Fruit fly (Drosophila melanogaster) whole organism, embryonic: ENCODE data around the gene CG31636.

Source experiments
- Ada2b ChIP-seq: fragments of 200-800 bp; sonication (Bioruptor generic); IDR thresholded peaks from 2 replicates; pipeline ENCODE4 v1.3.6; 2022; ENCODE audit warnings: missing biosample characterization, missing genetic modification characterization
- Aef1 ChIP-seq: fragments of 200-800 bp; sonication (Bioruptor generic); IDR thresholded peaks from 3 replicates; pipeline ENCODE4 v1.3.6; 2022; ENCODE audit warnings: missing biosample characterization, missing genetic modification characterization
- Atf-2 ChIP-seq: fragments of 200-800 bp; sonication (Bioruptor generic); optimal IDR thresholded peaks from 2 replicates; lab custom pipeline; 2016; ENCODE audit warnings: missing biosample characterization, missing genetic modification characterization
- Atf6 ChIP-seq: fragments of 200-800 bp; sonication (Bioruptor generic); IDR thresholded peaks from 2 replicates; pipeline ENCODE4 v1.3.6; 2022; ENCODE audit warnings: missing biosample characterization, missing genetic modification characterization
- C15 ChIP-seq: fragments of 200-800 bp; sonication (Bioruptor generic); IDR thresholded peaks from 3 replicates; pipeline ENCODE4 v1.3.6; 2022; ENCODE audit warnings: missing biosample characterization, missing genetic modification characterization
- CG11398 ChIP-seq: fragments of 200-800 bp; sonication (Bioruptor generic); optimal IDR thresholded peaks from 2 replicates; lab custom pipeline; 2016; ENCODE audit warnings: missing biosample characterization, missing genetic modification characterization
- CG12299 ChIP-seq: fragments of 200-800 bp; sonication (Bioruptor generic); optimal IDR thresholded peaks from 2 replicates; lab custom pipeline; 2018; ENCODE audit warnings: missing biosample characterization, mild to moderate bottlenecking, missing genetic modification characterization
- CG12744 ChIP-seq: fragments of 200-800 bp; sonication (Bioruptor generic); optimal IDR thresholded peaks from 2 replicates; lab custom pipeline; 2016; ENCODE audit warnings: missing biosample characterization, missing genetic modification characterization
- CG14965 ChIP-seq: fragments of 200-800 bp; sonication (Bioruptor generic); optimal IDR thresholded peaks from 2 replicates; lab custom pipeline; 2016; ENCODE audit warnings: missing biosample characterization, missing genetic modification characterization, borderline replicate concordance
- CG1602 ChIP-seq: fragments of 200-800 bp; sonication (Bioruptor generic); optimal IDR thresholded peaks from 3 replicates; lab custom pipeline; 2016; ENCODE audit warnings: missing biosample characterization, missing genetic modification characterization
- CG16863 ChIP-seq: fragments of 200-800 bp; sonication (Bioruptor generic); optimal IDR thresholded peaks from 3 replicates; lab custom pipeline; 2016; ENCODE audit warnings: missing biosample characterization, missing genetic modification characterization
- CG17912 ChIP-seq: fragments of 200-800 bp; sonication (Bioruptor generic); optimal IDR thresholded peaks from 2 replicates; lab custom pipeline; 2018; ENCODE audit warnings: missing biosample characterization, mild to moderate bottlenecking, missing genetic modification characterization
- CG2889 ChIP-seq: fragments of 200-800 bp; sonication (Bioruptor generic); IDR thresholded peaks from 3 replicates; pipeline ENCODE4 v1.3.6; 2022; ENCODE audit warnings: missing biosample characterization, missing genetic modification characterization
- CG31441 ChIP-seq: fragments of 200-800 bp; sonication (Bioruptor generic); IDR thresholded peaks from 2 replicates; pipeline ENCODE4 v1.3.6; 2022; ENCODE audit warnings: missing biosample characterization, missing genetic modification characterization
- CG3163 ChIP-seq: fragments of 200-800 bp; sonication (Bioruptor generic); optimal IDR thresholded peaks from 3 replicates; lab custom pipeline; 2016; ENCODE audit warnings: missing biosample characterization, missing genetic modification characterization
- CG42726 ChIP-seq: fragments of 200-800 bp; sonication (Bioruptor generic); IDR thresholded peaks from 2 replicates; pipeline ENCODE4 v1.3.6; 2022; ENCODE audit warnings: missing biosample characterization, missing genetic modification characterization; ENCODE audit not compliant: partially characterized antibody
- CG4328 ChIP-seq: fragments of 200-800 bp; sonication (Bioruptor generic); optimal IDR thresholded peaks from 3 replicates; lab custom pipeline; 2017; ENCODE audit warnings: missing biosample characterization, missing genetic modification reagents, missing genetic modification characterization
- CG4360 ChIP-seq: fragments of 200-800 bp; sonication (Bioruptor generic); IDR thresholded peaks from 2 replicates; pipeline ENCODE4 v1.3.6; 2022; ENCODE audit warnings: missing biosample characterization, missing genetic modification characterization
- CG6254 ChIP-seq: fragments of 200-800 bp; sonication (Bioruptor generic); optimal IDR thresholded peaks from 3 replicates; lab custom pipeline; 2017; ENCODE audit warnings: mild to moderate bottlenecking, missing biosample characterization, missing genetic modification reagents, missing genetic modification characterization
- CG7372 ChIP-seq: fragments of 200-800 bp; sonication (Bioruptor generic); IDR thresholded peaks from 2 replicates; pipeline ENCODE4 v1.3.6; 2022; ENCODE audit warnings: missing biosample characterization, missing genetic modification characterization
- Dad ChIP-seq: fragments of 200-800 bp; sonication (Bioruptor generic); optimal IDR thresholded peaks from 3 replicates; lab custom pipeline; 2016; ENCODE audit warnings: missing biosample characterization, missing genetic modification characterization
- Lhr ChIP-seq: fragments of 200-800 bp; sonication (Bioruptor generic); optimal IDR thresholded peaks from 3 replicates; lab custom pipeline; 2017; ENCODE audit warnings: mild to moderate bottlenecking, missing biosample characterization, missing genetic modification reagents, missing genetic modification characterization
- Mrtf ChIP-seq: fragments of 200-800 bp; sonication (Bioruptor generic); IDR thresholded peaks from 3 replicates; pipeline ENCODE4 v1.3.6; 2022; ENCODE audit warnings: missing biosample characterization, missing genetic modification characterization
- Neu2 ChIP-seq: fragments of 200-800 bp; sonication (Bioruptor generic); optimal IDR thresholded peaks from 3 replicates; lab custom pipeline; 2016; ENCODE audit warnings: missing biosample characterization, missing genetic modification characterization, borderline replicate concordance
- Opbp ChIP-seq: fragments of 200-800 bp; sonication (Bioruptor generic); IDR thresholded peaks from 3 replicates; pipeline ENCODE4 v1.3.6; 2022; ENCODE audit warnings: missing biosample characterization, missing genetic modification characterization; ENCODE audit not compliant: partially characterized antibody
- PHDP ChIP-seq: fragments of 200-800 bp; sonication (Bioruptor generic); optimal IDR thresholded peaks from 3 replicates; lab custom pipeline; 2018; ENCODE audit warnings: missing biosample characterization, mild to moderate bottlenecking, missing genetic modification characterization, moderate library complexity
- Side ChIP-seq: fragments of 200-800 bp; sonication (Bioruptor generic); optimal IDR thresholded peaks from 2 replicates; lab custom pipeline; 2016; ENCODE audit warnings: missing biosample characterization, missing genetic modification characterization
- Six4 ChIP-seq: fragments of 200-800 bp; sonication (Bioruptor generic); optimal IDR thresholded peaks from 2 replicates; lab custom pipeline; 2016; ENCODE audit warnings: missing biosample characterization, missing genetic modification characterization
- Sry-δ ChIP-seq: fragments of 200-800 bp; sonication (Bioruptor generic); optimal IDR thresholded peaks from 2 replicates; lab custom pipeline; 2016; ENCODE audit warnings: missing biosample characterization, missing genetic modification characterization
- TFAM ChIP-seq: fragments of 200-800 bp; sonication (Bioruptor generic); optimal IDR thresholded peaks from 2 replicates; lab custom pipeline; 2017; ENCODE audit warnings: missing biosample characterization, missing genetic modification characterization, inconsistent platforms
- Usf ChIP-seq: fragments of 200-800 bp; sonication (Bioruptor generic); optimal IDR thresholded peaks from 2 replicates; lab custom pipeline; 2017; ENCODE audit warnings: missing genotype, missing biosample characterization, missing genetic modification characterization
- abd-A ChIP-seq: fragments of 200-800 bp; sonication (Bioruptor generic); optimal IDR thresholded peaks from 3 replicates; lab custom pipeline; 2019; ENCODE audit warnings: missing biosample characterization, mild to moderate bottlenecking, missing genetic modification characterization, moderate library complexity
- btn ChIP-seq: fragments of 200-800 bp; sonication (Bioruptor generic); optimal IDR thresholded peaks from 2 replicates; lab custom pipeline; 2016; ENCODE audit warnings: missing biosample characterization, missing genetic modification characterization
- cato ChIP-seq: fragments of 200-800 bp; sonication (Bioruptor generic); optimal IDR thresholded peaks from 2 replicates; lab custom pipeline; 2016; ENCODE audit warnings: missing biosample characterization, missing genetic modification characterization, borderline replicate concordance
- chn ChIP-seq: fragments of 200-800 bp; sonication (Bioruptor generic); optimal IDR thresholded peaks from 2 replicates; lab custom pipeline; 2016; ENCODE audit warnings: missing biosample characterization, missing genetic modification characterization
- corto ChIP-seq: fragments of 200-800 bp; sonication (Bioruptor generic); optimal IDR thresholded peaks from 2 replicates; lab custom pipeline; 2016; ENCODE audit warnings: missing biosample characterization, mild to moderate bottlenecking, missing genetic modification characterization, moderate library complexity
- esg ChIP-seq: fragments of 200-800 bp; sonication (Bioruptor generic); conservative IDR thresholded peaks from 2 replicates; pipeline ENCODE4 v1.3.6; 2022; ENCODE audit warnings: missing biosample characterization, missing genetic modification characterization
- fd96Cb ChIP-seq: fragments of 200-800 bp; sonication (Bioruptor generic); optimal IDR thresholded peaks from 2 replicates; lab custom pipeline; 2018; ENCODE audit warnings: missing biosample characterization, mild to moderate bottlenecking, missing genetic modification characterization, moderate library complexity
- fu2 ChIP-seq: fragments of 200-800 bp; sonication (Bioruptor generic); optimal IDR thresholded peaks from 2 replicates; lab custom pipeline; 2016; ENCODE audit warnings: missing biosample characterization, missing genetic modification characterization
- klu ChIP-seq: fragments of 200-800 bp; sonication (Bioruptor generic); IDR thresholded peaks from 2 replicates; pipeline ENCODE4 v1.3.6; 2022; ENCODE audit warnings: missing biosample characterization, missing genetic modification characterization
- knrl ChIP-seq: fragments of 200-800 bp; sonication (Bioruptor generic); IDR thresholded peaks from 3 replicates; pipeline ENCODE4 v1.3.6; 2022; ENCODE audit warnings: missing biosample characterization, missing genetic modification characterization; ENCODE audit not compliant: partially characterized antibody
- pan ChIP-seq, 4 experiments: fragments of >200 bp in 3 of 4; fragments of 200-800 bp in 1 of 4; sonication (Bioruptor generic) in 1 of 4; optimal IDR thresholded peaks in 3 of 4; IDR thresholded peaks in 1 of 4; 2 replicates each; pipeline versions ENCODE4 v1.3.6 to Lab custom; 2017 to 2022; ENCODE audit warnings: missing biosample characterization in 2 of 4, missing genetic modification characterization in 2 of 4, mixed read lengths in 1 of 4
- prd ChIP-seq, 3 experiments: fragments of >200 bp in 2 of 3; fragments of 200-800 bp in 1 of 3; sonication (Bioruptor generic) in 1 of 3; optimal IDR thresholded peaks in 2 of 3; IDR thresholded peaks in 1 of 3; 2 replicates in 2 of 3; 3 replicates in 1 of 3; pipeline versions ENCODE4 v1.3.6 to Lab custom; 2017 to 2022; ENCODE audit warnings: missing biosample characterization in 1 of 3, missing genetic modification characterization in 1 of 3
- row ChIP-seq: fragments of 200-800 bp; sonication (Bioruptor generic); IDR thresholded peaks from 3 replicates; pipeline ENCODE4 v1.3.6; 2022; ENCODE audit warnings: missing biosample characterization, missing genetic modification characterization
- scrt ChIP-seq: fragments of 200-800 bp; sonication (Bioruptor generic); optimal IDR thresholded peaks from 2 replicates; lab custom pipeline; 2018; ENCODE audit warnings: missing biosample characterization, mild to moderate bottlenecking, missing genetic modification characterization, moderate library complexity
- slbo ChIP-seq: fragments of 200-800 bp; sonication (Bioruptor generic); IDR thresholded peaks from 2 replicates; pipeline ENCODE4 v1.3.6; 2022; ENCODE audit warnings: missing biosample characterization, missing genetic modification characterization
- vnd ChIP-seq: fragments of 200-800 bp; sonication (Bioruptor generic); IDR thresholded peaks from 3 replicates; pipeline ENCODE4 v1.3.6; 2022; ENCODE audit warnings: missing biosample characterization, missing genetic modification characterization; ENCODE audit not compliant: partially characterized antibody
- zen2 ChIP-seq: fragments of 200-800 bp; sonication (Bioruptor generic); IDR thresholded peaks from 3 replicates; pipeline ENCODE4 v1.3.6; 2022; ENCODE audit warnings: missing biosample characterization, missing genetic modification characterization; ENCODE audit not compliant: partially characterized antibody

Gene CG31636

dm6 chr2L:6667719-6668325, 9.9 kb upstream of the CG31636 start, which contains the start of gene Galt (continued):
- TF ChIP-seq Opbp (peak; percentile 62; the same call in 2 of the 3 replicates), slbo (GFP tag; lab: Robert Waterston, UW) (peak; percentile 52; the same call in 1 of the 2 replicates), row (GFP tag; lab: Robert Waterston, UW) (peak; percentile 78), CG11398 (GFP tag; lab: Kevin White, UChicago) (no peak), esg (GFP tag; lab: Robert Waterston, UW) (no peak), CG1602 (GFP tag; lab: Kevin White, UChicago) (no peak), Aef1 (GFP tag; lab: Robert Waterston, UW) (no peak), TFAM (GFP tag; lab: Kevin White, UChicago) (no peak), fu2 (GFP tag; lab: Kevin White, UChicago) (no peak), CG7372 (GFP tag; lab: Robert Waterston, UW) (no peak), CG2889 (GFP tag; lab: Robert Waterston, UW) (no peak), CG31441 (GFP tag; lab: Robert Waterston, UW) (no peak; the same call in none of the 2 replicates), CG4360 (GFP tag; lab: Robert Waterston, UW) (0 out of 2 replicates have a peak, but pooled peaks have one; percentile 16), Neu2 (no peak), CG42726 (GFP tag; lab: Robert Waterston, UW) (no peak), chn (GFP tag; lab: Kevin White, UChicago) (no peak), vnd (GFP tag; lab: Robert Waterston, UW) (peak; percentile 70), CG12744 (no peak), Side (GFP tag; lab: Kevin White, UChicago) (no peak), Dad (no peak), CG6254 (GFP tag; lab: Kevin White, UChicago) (no peak), Atf-2 (no peak), CG17912 (no peak), corto (no peak), Lhr (peak; percentile 5), Ada2b (peak; percentile 21; the same call in 1 of the 2 replicates), abd-A (tag; lab: Kevin White, UChicago) (no peak), Sry-δ (GFP tag; lab: Kevin White, UChicago) (peak; percentile 68), Six4 (no peak), Atf6 (GFP tag; lab: Robert Waterston, UW) (no peak), pan (optimal IDR thresholded peaks at IDR 0.05; lab: Kevin White, UChicago) (no peak), pan (GFP tag; optimal IDR thresholded peaks at IDR 0.05 in 1 of 2, IDR thresholded peaks at IDR 0.05 in 1 of 2) (peak in 1 of 2 experiments; percentile 29), Usf (GFP tag; lab: Kevin White, UChicago) (no peak), PHDP (tag; lab: Kevin White, UChicago) (peak; percentile 64), CG4328 (peak; percentile 39), CG3163 (GFP tag; lab: Kevin White, UChicago) (peak; percentile 61), prd (optimal IDR thresholded peaks at IDR 0.05; lab: Kevin White, UChicago) (no peak), prd (GFP tag; IDR thresholded peaks at IDR 0.05; lab: Robert Waterston, UW) (0 out of 3 replicates have a peak, but pooled peaks have one; percentile 36), CG14965 (GFP tag; lab: Kevin White, UChicago) (no peak), scrt (GFP tag; lab: Kevin White, UChicago) (no peak), btn (no peak), knrl (GFP tag; lab: Robert Waterston, UW) (peak; percentile 54; the same call in 2 of the 3 replicates), fd96Cb (no peak), Mrtf (no peak), cato (GFP tag; lab: Kevin White, UChicago) (no peak), CG12299 (tag; lab: Kevin White, UChicago) (peak; percentile 56), klu (GFP tag; lab: Robert Waterston, UW) (no peak), zen2 (GFP tag; lab: Robert Waterston, UW) (peak; percentile 54; the same call in 2 of the 3 replicates), CG16863 (GFP tag; lab: Kevin White, UChicago) (no peak), C15 (GFP tag; lab: Robert Waterston, UW) (no peak)
